Worm (Caenorhabditis elegans) whole organism, L2 larva: Measurements from ENCODE around the gene C08F11.1.
"Not testable (repeated sequence)": the region's sequence is repeated elsewhere in the genome, so short reads cannot be mapped to it uniquely, and the experiment has no call there.

Experiments
- ama-1 ChIP-seq: fragments of 150-350 bp; optimal IDR thresholded peaks from 2 replicates; lab custom pipeline; 2018; ENCODE audit warnings: inconsistent platforms
- ceh-82 ChIP-seq: fragments of 150-350 bp; optimal IDR thresholded peaks from 2 replicates; lab custom pipeline; 2014; ENCODE audit warnings: missing biosample characterization, missing genetic modification characterization
- elt-3 ChIP-seq: sonication (generic microtip); optimal IDR thresholded peaks from 2 replicates; lab custom pipeline; 2017; ENCODE audit warnings: missing biosample characterization, missing genetic modification characterization
- fos-1 ChIP-seq: fragments of 150-350 bp; optimal IDR thresholded peaks from 2 replicates; lab custom pipeline; 2014; ENCODE audit warnings: missing biosample characterization, missing genetic modification characterization
- nhr-10 ChIP-seq: sonication (generic microtip); optimal IDR thresholded peaks from 2 replicates; lab custom pipeline; 2017; ENCODE audit warnings: missing biosample characterization, missing genetic modification characterization
- nhr-237 ChIP-seq: fragments of 150-350 bp; optimal IDR thresholded peaks from 2 replicates; lab custom pipeline; 2014; ENCODE audit warnings: missing biosample characterization, missing genetic modification characterization
- nhr-77 ChIP-seq: fragments of 150-350 bp; optimal IDR thresholded peaks from 2 replicates; lab custom pipeline; 2014; ENCODE audit warnings: missing biosample characterization, missing genetic modification characterization
- skn-1 ChIP-seq: sonication (generic microtip); optimal IDR thresholded peaks from 2 replicates; lab custom pipeline; 2017; ENCODE audit warnings: missing biosample characterization, missing genetic modification characterization
- unc-62 ChIP-seq: fragments of 150-350 bp; optimal IDR thresholded peaks from 2 replicates; lab custom pipeline; 2014; ENCODE audit warnings: missing biosample characterization, missing genetic modification reagents, missing genetic modification characterization
- ztf-11 ChIP-seq: sonication (generic microtip); optimal IDR thresholded peaks from 2 replicates; lab custom pipeline; 2017; ENCODE audit warnings: missing biosample characterization, missing genetic modification characterization
- ztf-4 ChIP-seq: fragments of 150-350 bp; optimal IDR thresholded peaks from 2 replicates; lab custom pipeline; 2014; ENCODE audit warnings: missing biosample characterization, missing genetic modification characterization

DNA sequence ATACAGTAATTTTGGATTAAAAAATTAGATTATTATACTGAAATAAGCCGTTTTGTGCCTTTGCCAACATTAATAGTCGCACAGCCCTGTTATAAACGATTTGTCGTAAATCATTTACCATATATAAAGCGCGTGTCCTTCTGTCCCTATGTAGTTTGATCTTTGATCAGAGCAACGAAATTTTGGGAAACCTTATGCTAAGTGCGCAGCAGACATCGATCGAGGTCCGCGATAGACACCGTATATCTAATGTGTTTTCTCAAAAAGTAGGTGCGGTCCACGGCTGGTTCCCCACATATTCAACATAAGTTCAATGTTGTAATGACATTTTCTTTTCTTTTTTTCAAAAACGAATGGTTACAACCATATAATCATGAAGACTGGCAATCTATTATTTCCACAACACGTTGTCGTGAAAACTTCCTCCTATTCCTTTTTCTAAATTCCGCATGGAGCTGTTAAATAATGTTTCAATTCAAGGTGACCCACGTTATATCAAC is 35.0 kb upstream of the C08F11.1 start, which contains the start of gene sru-9:
- TF ChIP-seq fos-1 (tag; lab: Kevin White, UChicago); nhr-77; elt-3 (tag; lab: Kevin White, UChicago); ama-1 (lab: Kevin White, UChicago); nhr-237 (tag; lab: Kevin White, UChicago); skn-1 (tag; lab: Kevin White, UChicago); ztf-11 (tag; lab: Kevin White, UChicago); ztf-4 (tag; lab: Kevin White, UChicago); nhr-10 (tag; lab: Kevin White, UChicago); ceh-82; unc-62: not testable (repeated sequence)
